Fruit fly (Drosophila melanogaster): Measurements from ENCODE around the gene Dpm3.

- TF ChIP-seq CG11617 (GFP tag; optimal IDR thresholded peaks at IDR 0.05) (no peak), Crg-1 (GFP tag; optimal IDR thresholded peaks at IDR 0.05) (no peak), CG7045 (GFP tag; optimal IDR thresholded peaks at IDR 0.05) (no peak), ovo (GFP tag; optimal IDR thresholded peaks at IDR 0.05) (no peak), pad (GFP tag; optimal IDR thresholded peaks at IDR 0.05) (no peak), CG12768 (GFP tag; optimal IDR thresholded peaks at IDR 0.05) (no peak)
Observed at dm6 chr3R:13395133-13395532, 7.7 kb downstream of the Dpm3 start, which contains the start of gene CCHa2.

Measured in whole organism, adult.